Worm (Caenorhabditis elegans): ENCODE data around the gene idpa-2.
A peak's percentile ranks its signal among the peaks of the same experiment; 100 is the strongest.

Gene idpa-2

ce11 chrII:8747939-8748352, 44.6 kb downstream of the idpa-2 start:
- TF ChIP-seq mdl-1 (tag; optimal IDR thresholded peaks at IDR 0.05) (peak in 1 of 2 experiments; percentile 24), nhr-28 (tag; optimal IDR thresholded peaks at IDR 0.05) (peak; percentile 38), dve-1 (tag; optimal IDR thresholded peaks at IDR 0.05; ENCODE audit: insufficient read depth) (peak; percentile 52), set-16 (GFP tag; IDR thresholded peaks at IDR 0.05) (peak; percentile 49), daf-16 (GFP tag; optimal IDR thresholded peaks at IDR 0.05) (peak in 1 of 2 experiments; percentile 82), daf-16 (tag; optimal IDR thresholded peaks at IDR 0.05) (peak; percentile 98), dmd-6 (GFP tag; IDR thresholded peaks at IDR 0.05) (no peak), hif-1 (tag; optimal IDR thresholded peaks at IDR 0.05) (peak in 1 of 2 experiments; percentile 33), T26A8.4 (GFP tag; IDR thresholded peaks at IDR 0.05) (peak; percentile 14; the same call in 1 of the 2 replicates), zag-1 (tag; optimal IDR thresholded peaks at IDR 0.05) (no peak), ztf-7 (tag; optimal IDR thresholded peaks at IDR 0.05) (peak; percentile 10), hlh-30 (tag; optimal IDR thresholded peaks at IDR 0.05; ENCODE audit: insufficient read depth) (peak; percentile 31), lin-15B (tag; optimal IDR thresholded peaks at IDR 0.05) (no peak), mxl-3 (GFP tag; optimal IDR thresholded peaks at IDR 0.05) (peak; percentile 7), hlh-11 (tag; optimal IDR thresholded peaks at IDR 0.05) (peak; percentile 33), daf-19 (GFP tag; conservative IDR thresholded peaks at IDR 0.05) (0 out of 2 replicates have a peak, but pooled peaks have one; percentile 11), egl-43 (GFP tag; IDR thresholded peaks at IDR 0.05) (0 out of 2 replicates have a peak, but pooled peaks have one; percentile 71), ceh-32 (tag; optimal IDR thresholded peaks at IDR 0.05; ENCODE audit: poor library complexity) (no peak)

DNA sequence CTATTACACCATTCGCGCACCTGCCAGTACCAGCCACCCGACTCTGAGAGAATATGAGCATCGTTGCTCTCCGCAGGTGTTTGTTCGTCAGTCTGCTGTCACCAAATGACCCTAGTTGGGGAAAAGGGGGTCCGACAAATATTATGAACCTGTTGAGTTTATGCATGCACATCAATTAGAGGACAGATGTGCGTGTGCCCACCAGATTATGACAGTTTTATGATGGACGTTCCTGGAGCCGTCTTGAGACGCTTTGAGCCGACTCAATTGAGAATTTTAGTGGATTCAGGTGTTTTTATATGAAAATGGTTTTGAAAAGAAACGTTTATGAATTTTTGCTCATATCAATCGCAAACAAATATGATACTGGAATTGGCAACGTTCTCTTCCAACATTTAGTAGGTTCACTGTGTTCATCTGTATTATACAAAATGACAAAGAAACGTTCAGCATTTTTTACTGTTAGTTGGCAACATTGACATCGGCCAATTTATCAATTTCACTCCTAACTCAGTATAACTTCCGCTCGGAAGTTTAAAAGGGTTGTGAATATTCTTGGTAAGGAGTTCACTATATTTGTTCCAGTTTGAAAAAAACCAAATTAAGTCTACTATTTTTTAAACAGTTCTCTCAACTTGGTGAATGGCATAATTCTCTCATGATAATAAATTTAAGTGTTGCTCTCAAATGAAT, 45.1 kb downstream of the idpa-2 start:
- no peak for TF ChIP-seq sdz-12 (GFP tag; optimal IDR thresholded peaks at IDR 0.05)
- TF ChIP-seq T20F7.1 (GFP tag; optimal IDR thresholded peaks at IDR 0.05): peak; percentile 68
- peak; percentile 78 for TF ChIP-seq nhr-77 (tag; optimal IDR thresholded peaks at IDR 0.05)
- peak in 1 of 2 experiments; percentile 11 for TF ChIP-seq daf-16 (GFP tag; optimal IDR thresholded peaks at IDR 0.05)
- peak; percentile 74 for TF ChIP-seq daf-16 (tag; optimal IDR thresholded peaks at IDR 0.05)
- peak; percentile 66; the same call in 1 of the 2 replicates for TF ChIP-seq Y75B8A.6 (GFP tag; IDR thresholded peaks at IDR 0.05)
- TF ChIP-seq mdl-1 (tag; optimal IDR thresholded peaks at IDR 0.05): peak in 1 of 2 experiments; percentile 6
- TF ChIP-seq F44E2.7 (GFP tag; IDR thresholded peaks at IDR 0.05): peak; percentile 54; the same call in 1 of the 2 replicates
- TF ChIP-seq hif-1 (tag; optimal IDR thresholded peaks at IDR 0.05): peak in 1 of 2 experiments; percentile 45
- TF ChIP-seq madf-5 (GFP tag; IDR thresholded peaks at IDR 0.05): peak; percentile 8 to 61; a peak in 2 of 4 replicates
- no peak for TF ChIP-seq ZK337.2 (GFP tag; IDR thresholded peaks at IDR 0.05)
- TF ChIP-seq dmd-9 (GFP tag; IDR thresholded peaks at IDR 0.05): no peak; the same call in 1 of the 2 replicates
- peak; percentile 75 for TF ChIP-seq D1046.2 (GFP tag; IDR thresholded peaks at IDR 0.05)
- no peak for TF ChIP-seq ztf-7 (tag; optimal IDR thresholded peaks at IDR 0.05)
- TF ChIP-seq dmd-8 (GFP tag; IDR thresholded peaks at IDR 0.05): no peak
- no peak for TF ChIP-seq zip-2 (tag; optimal IDR thresholded peaks at IDR 0.05)
- TF ChIP-seq ceh-82 (tag; optimal IDR thresholded peaks at IDR 0.05): no peak
- no peak for TF ChIP-seq jun-1 (tag; optimal IDR thresholded peaks at IDR 0.05)
- peak; percentile 54 for TF ChIP-seq nhr-42 (GFP tag; IDR thresholded peaks at IDR 0.05)
- TF ChIP-seq unc-130 (GFP tag; optimal IDR thresholded peaks at IDR 0.05): no peak
- no peak for TF ChIP-seq zag-1 (tag; optimal IDR thresholded peaks at IDR 0.05)
- TF ChIP-seq ZK546.5 (tag; optimal IDR thresholded peaks at IDR 0.05): no peak
- peak; percentile 96 for TF ChIP-seq zfp-3 (GFP tag; conservative IDR thresholded peaks at IDR 0.05)
- no peak for TF ChIP-seq daf-19 (GFP tag; conservative IDR thresholded peaks at IDR 0.05)
- no peak for TF ChIP-seq ztf-11 (tag; optimal IDR thresholded peaks at IDR 0.05)
- no peak for TF ChIP-seq ceh-44 (GFP tag; IDR thresholded peaks at IDR 0.05)
- peak; percentile 47 to 51 for TF ChIP-seq lsy-2 (tag; optimal IDR thresholded peaks at IDR 0.05)
- no peak for TF ChIP-seq snpc-4 (tag; optimal IDR thresholded peaks at IDR 0.05)
- TF ChIP-seq ceh-20 (GFP tag; IDR thresholded peaks at IDR 0.05): peak; percentile 78; the same call in 1 of the 2 replicates
- TF ChIP-seq lin-29 (GFP tag; IDR thresholded peaks at IDR 0.05): 0 out of 2 replicates have a peak, but pooled peaks have one; percentile 20
- TF ChIP-seq php-3 (GFP tag; IDR thresholded peaks at IDR 0.05): no peak; the same call in none of the 2 replicates
- TF ChIP-seq set-16 (GFP tag; IDR thresholded peaks at IDR 0.05): no peak
- TF ChIP-seq dve-1 (tag; optimal IDR thresholded peaks at IDR 0.05; ENCODE audit: insufficient read depth): peak; percentile 75
- no peak for TF ChIP-seq ceh-32 (tag; optimal IDR thresholded peaks at IDR 0.05; ENCODE audit: poor library complexity)
- TF ChIP-seq F10B5.3 (tag; optimal IDR thresholded peaks at IDR 0.05): no peak
- no peak for TF ChIP-seq skn-1 (tag; optimal IDR thresholded peaks at IDR 0.05)
- TF ChIP-seq mep-1 (tag; optimal IDR thresholded peaks at IDR 0.05): peak; percentile 80
- no peak for TF ChIP-seq F26F4.8 (GFP tag; conservative IDR thresholded peaks at IDR 0.05)

All from whole organism, L4 larva.